Worm (Caenorhabditis elegans): ENCODE results near the gene klp-13.

The klp-13 gene

DNA sequence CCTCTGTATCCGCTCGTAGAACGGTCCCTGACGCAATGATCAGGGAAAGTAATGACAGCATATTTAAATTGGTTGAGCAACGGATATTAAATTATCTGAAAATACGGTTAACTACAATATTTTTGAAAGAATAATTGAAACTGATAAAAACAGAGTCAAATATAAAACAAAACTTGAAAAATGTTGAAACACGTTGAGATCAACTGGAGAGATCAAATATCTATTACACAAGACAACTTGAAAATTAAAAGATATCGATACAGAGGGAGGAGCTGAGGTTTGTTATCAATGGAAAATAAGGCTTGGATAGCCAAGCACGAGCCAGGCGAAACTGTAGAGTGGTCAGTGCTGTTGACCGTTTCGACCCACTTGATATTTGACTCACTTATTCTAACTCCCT lies 25.8 kb downstream of the klp-13 start, which contains the start of gene C09B8.3:
Gene C09B8.3, minus strand, starts transcription at position 101 of the 400 bp plus-strand sequence.
- no peak for TF ChIP-seq med-1 (GFP tag; optimal IDR thresholded peaks at IDR 0.05; ENCODE audit: insufficient read depth)
- no peak for TF ChIP-seq tab-1 (GFP tag; IDR thresholded peaks at IDR 0.05)
- TF ChIP-seq T22C8.4 (GFP tag; IDR thresholded peaks at IDR 0.05) = no peak
- no peak for TF ChIP-seq flt-1 (GFP tag; IDR thresholded peaks at IDR 0.05)
- TF ChIP-seq ztf-29 (GFP tag; IDR thresholded peaks at IDR 0.05) = no peak
- no peak for TF ChIP-seq cog-1 (tag; optimal IDR thresholded peaks at IDR 0.05)
- TF ChIP-seq ref-1 (GFP tag; conservative IDR thresholded peaks at IDR 0.05) = no peak

DNA sequence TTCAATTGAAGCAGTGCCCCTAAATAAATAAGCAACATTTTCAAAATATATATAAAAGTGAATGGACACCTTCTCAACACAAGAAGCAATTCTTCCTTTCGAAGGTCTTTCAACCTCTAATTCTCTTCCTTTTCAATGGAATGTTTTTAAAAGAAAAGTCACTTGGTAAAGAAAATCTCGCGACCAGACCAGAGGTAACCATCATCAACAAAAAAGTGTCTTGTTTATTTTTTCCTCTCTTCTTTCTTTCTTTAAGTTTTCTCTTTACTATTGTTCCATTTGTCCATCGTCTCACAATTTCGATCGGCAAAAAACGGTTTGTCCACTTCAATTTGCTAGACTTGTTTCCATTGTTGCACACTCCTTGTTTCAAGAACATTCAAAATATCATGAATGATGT lies 30.3 kb downstream of the klp-13 start, which contains the start of gene C09B8.8:
Gene C09B8.8, plus strand, starts transcription at position 397 of the 400 bp plus-strand sequence.
- TF ChIP-seq klf-2 (GFP tag; conservative IDR thresholded peaks at IDR 0.05) = no peak
- no peak for TF ChIP-seq cog-1 (tag; optimal IDR thresholded peaks at IDR 0.05)
- no peak for TF ChIP-seq med-1 (GFP tag; optimal IDR thresholded peaks at IDR 0.05; ENCODE audit: insufficient read depth)
- no peak for TF ChIP-seq ztf-29 (GFP tag; IDR thresholded peaks at IDR 0.05)
- TF ChIP-seq ref-1 (GFP tag; conservative IDR thresholded peaks at IDR 0.05) = no peak
- TF ChIP-seq T22C8.4 (GFP tag; IDR thresholded peaks at IDR 0.05) = no peak
- no peak for TF ChIP-seq tab-1 (GFP tag; IDR thresholded peaks at IDR 0.05)
- no peak for TF ChIP-seq flt-1 (GFP tag; IDR thresholded peaks at IDR 0.05)
- TF ChIP-seq ztf-23 (GFP tag; IDR thresholded peaks at IDR 0.05) = no peak

DNA sequence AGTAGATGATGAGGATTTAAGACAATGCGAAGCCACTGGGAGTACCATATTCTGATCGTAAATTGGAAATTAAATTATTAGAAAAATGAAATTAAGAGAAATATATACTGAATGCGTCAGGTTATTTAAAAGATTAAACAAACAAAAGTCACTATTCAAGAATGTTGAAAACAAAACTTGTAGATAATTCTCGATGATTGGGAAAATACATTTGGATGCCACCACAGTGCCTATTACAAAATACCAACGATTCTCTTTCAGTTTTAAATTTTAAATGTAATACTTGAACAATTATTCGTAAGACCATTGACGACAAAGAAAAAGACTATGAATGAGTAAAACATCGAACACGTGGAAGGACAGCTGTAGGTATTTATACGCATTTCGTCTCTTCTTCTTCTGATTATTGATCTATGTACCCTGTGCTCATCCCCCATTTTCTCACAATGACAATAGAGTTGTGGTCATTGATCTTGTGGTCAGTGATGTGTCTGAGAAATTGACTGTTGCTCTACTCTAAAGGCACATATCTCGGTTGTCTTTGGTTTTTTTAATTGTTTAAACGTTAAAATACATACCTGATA lies 35.2 kb downstream of the klp-13 start, which contains the start of gene C09B8.4:
Gene C09B8.4, minus strand, starts transcription at position 51 of the 584 bp plus-strand sequence.
- TF ChIP-seq ref-1 (GFP tag; conservative IDR thresholded peaks at IDR 0.05) = no peak
- no peak for TF ChIP-seq klf-2 (GFP tag; conservative IDR thresholded peaks at IDR 0.05)
- TF ChIP-seq flt-1 (GFP tag; IDR thresholded peaks at IDR 0.05) = no peak
- TF ChIP-seq med-1 (GFP tag; optimal IDR thresholded peaks at IDR 0.05; ENCODE audit: insufficient read depth) = no peak
- no peak for TF ChIP-seq ztf-23 (GFP tag; IDR thresholded peaks at IDR 0.05)

DNA sequence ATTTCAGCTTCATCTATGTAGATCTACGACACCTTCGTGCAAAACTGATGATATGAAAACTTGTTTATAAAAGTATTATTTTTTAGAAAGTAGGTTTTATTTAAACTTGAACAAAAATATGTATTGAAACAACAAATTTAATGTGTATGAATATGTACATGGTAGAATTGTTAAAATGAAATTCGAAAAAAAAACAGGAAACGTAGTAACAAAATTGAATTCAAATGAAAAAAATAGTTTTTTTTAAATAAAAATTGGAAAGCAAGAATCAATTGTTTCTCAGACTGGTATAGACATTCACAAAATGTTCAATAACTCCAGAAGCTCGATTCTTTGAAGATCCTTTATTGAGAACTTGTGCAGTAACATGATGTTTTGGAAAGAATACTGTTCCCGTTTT lies 36.0 kb downstream of the klp-13 start:
- TF ChIP-seq tab-1 (GFP tag; IDR thresholded peaks at IDR 0.05) (no peak), ref-1 (GFP tag; conservative IDR thresholded peaks at IDR 0.05) (no peak), flt-1 (GFP tag; IDR thresholded peaks at IDR 0.05) (no peak)

DNA sequence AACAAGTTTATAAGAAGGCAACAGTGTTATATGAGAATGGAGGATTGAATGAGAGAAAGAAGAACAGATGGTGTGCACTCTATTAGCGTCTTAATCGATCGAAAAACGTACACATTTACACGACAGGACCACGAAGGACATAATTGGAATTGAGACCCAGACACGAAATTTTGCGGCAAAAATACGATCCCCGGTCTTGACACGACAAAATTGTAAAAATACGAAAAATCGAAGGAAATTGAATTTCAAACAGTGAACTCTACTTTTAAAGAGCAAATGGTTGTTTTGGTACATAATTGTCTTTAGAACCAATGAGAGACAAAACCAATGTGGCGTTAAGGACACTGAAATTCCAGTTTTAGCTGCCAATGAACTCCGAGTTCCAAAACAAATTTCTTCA lies 37.7 kb downstream of the klp-13 start, which contains the start of gene lelo-3:
Gene lelo-3, minus strand, starts transcription at position 101 of the 400 bp plus-strand sequence.
- TF ChIP-seq ztf-23 (GFP tag; IDR thresholded peaks at IDR 0.05) = no peak
- no peak for TF ChIP-seq ztf-29 (GFP tag; IDR thresholded peaks at IDR 0.05)
- TF ChIP-seq ref-1 (GFP tag; conservative IDR thresholded peaks at IDR 0.05) = no peak
- no peak for TF ChIP-seq cog-1 (tag; optimal IDR thresholded peaks at IDR 0.05)
- no peak for TF ChIP-seq flt-1 (GFP tag; IDR thresholded peaks at IDR 0.05)
- TF ChIP-seq med-1 (GFP tag; optimal IDR thresholded peaks at IDR 0.05; ENCODE audit: insufficient read depth) = no peak
- no peak for TF ChIP-seq tab-1 (GFP tag; IDR thresholded peaks at IDR 0.05)
- TF ChIP-seq klf-2 (GFP tag; conservative IDR thresholded peaks at IDR 0.05) = no peak
- no peak for TF ChIP-seq T22C8.4 (GFP tag; IDR thresholded peaks at IDR 0.05)

DNA sequence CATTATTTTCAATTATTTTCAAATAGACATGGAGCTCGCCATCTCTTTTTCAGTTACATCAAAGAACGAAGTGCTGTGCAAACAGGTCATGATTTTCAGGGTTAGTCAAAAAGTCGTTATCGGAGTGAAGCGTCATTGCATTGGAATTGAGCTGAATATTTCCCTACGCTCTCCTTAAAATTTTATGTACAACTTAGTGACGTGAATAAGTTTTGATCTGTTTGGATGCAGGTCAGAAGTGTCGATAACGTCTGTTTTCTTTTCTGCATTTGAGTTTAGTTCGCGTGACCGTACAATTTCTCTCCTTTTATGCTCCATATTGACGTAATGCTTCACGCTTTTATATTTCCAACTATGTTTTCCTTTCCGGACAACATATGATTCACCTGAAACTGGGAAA lies 40.2 kb downstream of the klp-13 start:
- no peak for TF ChIP-seq klf-2 (GFP tag; conservative IDR thresholded peaks at IDR 0.05)

DNA sequence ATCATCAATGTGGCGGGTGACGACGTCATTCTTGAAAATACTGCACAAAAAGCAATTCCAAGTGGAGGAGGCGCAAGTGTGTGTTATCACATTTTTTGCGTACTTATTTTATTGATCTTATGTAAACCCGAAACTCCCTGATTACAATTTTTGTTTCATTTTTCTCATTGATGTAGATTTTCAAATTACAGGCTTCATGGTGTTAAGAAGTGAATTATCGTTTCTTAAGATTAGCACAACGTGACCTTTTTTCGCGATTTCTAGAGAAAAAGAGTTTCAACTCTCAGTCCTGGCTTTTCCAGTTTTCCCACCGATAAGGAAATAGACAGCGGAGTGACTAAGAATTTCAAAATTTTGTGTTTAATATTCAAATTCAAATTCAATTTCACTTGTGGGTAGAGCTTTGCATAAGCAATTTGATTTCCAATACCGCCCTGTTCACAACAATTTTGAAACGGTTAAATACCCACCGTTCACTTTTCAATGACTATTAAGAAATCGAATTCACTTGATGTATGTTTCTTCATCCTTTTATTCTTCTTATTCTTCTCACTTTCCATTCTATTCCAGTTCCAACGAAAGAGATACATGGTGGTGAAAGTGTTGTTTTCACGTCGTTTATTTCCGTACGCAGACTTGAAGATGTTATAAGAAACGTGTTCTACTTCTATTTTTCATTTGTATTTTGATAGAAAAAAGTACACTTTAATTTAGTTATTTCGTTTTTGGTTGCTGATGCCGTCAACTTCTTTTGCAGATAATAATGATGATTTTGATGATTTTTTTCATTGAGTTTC lies 42.1 kb downstream of the klp-13 start:
- no peak for TF ChIP-seq ztf-29 (GFP tag; IDR thresholded peaks at IDR 0.05)
- no peak for TF ChIP-seq tab-1 (GFP tag; IDR thresholded peaks at IDR 0.05)
- no peak for TF ChIP-seq cog-1 (tag; optimal IDR thresholded peaks at IDR 0.05)
- no peak for TF ChIP-seq flt-1 (GFP tag; IDR thresholded peaks at IDR 0.05)
- TF ChIP-seq ref-1 (GFP tag; conservative IDR thresholded peaks at IDR 0.05) = no peak
- no peak for TF ChIP-seq med-1 (GFP tag; optimal IDR thresholded peaks at IDR 0.05; ENCODE audit: insufficient read depth)
- no peak for TF ChIP-seq klf-2 (GFP tag; conservative IDR thresholded peaks at IDR 0.05)
- TF ChIP-seq T22C8.4 (GFP tag; IDR thresholded peaks at IDR 0.05) = no peak
- TF ChIP-seq ztf-23 (GFP tag; IDR thresholded peaks at IDR 0.05) = no peak

DNA sequence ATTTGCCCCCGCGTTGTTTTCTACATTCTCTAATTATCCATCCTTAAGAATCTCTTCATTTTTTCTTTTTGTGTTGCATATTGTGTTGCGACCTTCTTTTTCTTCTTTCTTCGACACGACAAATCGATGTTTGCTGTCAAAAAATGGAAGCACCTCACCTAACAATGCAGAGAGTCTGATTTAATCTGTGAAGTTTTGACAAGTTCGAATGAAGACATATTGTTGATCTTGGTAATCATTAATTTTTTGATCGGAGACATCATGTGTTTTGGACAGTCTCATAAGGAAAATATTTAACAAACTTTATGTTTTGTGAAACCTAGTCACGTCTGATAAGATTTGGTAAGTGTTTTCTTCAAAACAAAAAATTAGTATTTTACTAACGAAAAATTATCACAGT lies 44.3 kb downstream of the klp-13 start:
- TF ChIP-seq ztf-23 (GFP tag; IDR thresholded peaks at IDR 0.05) = no peak
- no peak for TF ChIP-seq med-1 (GFP tag; optimal IDR thresholded peaks at IDR 0.05; ENCODE audit: insufficient read depth)
- TF ChIP-seq ref-1 (GFP tag; conservative IDR thresholded peaks at IDR 0.05) = no peak
- no peak for TF ChIP-seq T22C8.4 (GFP tag; IDR thresholded peaks at IDR 0.05)
- no peak for TF ChIP-seq flt-1 (GFP tag; IDR thresholded peaks at IDR 0.05)
- TF ChIP-seq tab-1 (GFP tag; IDR thresholded peaks at IDR 0.05) = no peak
- TF ChIP-seq cog-1 (tag; optimal IDR thresholded peaks at IDR 0.05) = no peak
- TF ChIP-seq ztf-29 (GFP tag; IDR thresholded peaks at IDR 0.05) = no peak
- TF ChIP-seq klf-2 (GFP tag; conservative IDR thresholded peaks at IDR 0.05) = no peak

DNA sequence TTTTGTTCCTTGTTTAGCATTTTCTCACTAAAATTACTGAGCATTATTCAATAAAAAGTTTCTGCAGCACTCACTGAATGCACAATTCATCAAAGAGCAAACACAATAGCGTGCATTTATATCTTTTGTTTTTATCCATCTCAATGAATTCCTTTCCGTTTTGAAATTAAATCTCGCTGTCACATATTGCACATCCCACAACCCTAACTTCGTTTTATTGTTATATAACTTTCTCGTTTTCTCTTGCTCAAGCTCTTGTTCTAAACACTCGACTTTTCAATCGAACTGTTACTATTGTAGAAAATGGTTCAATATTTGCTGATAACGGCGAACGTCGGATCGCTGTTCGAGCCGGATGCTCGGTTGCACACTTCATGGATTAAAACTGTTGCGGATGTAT lies 46.4 kb downstream of the klp-13 start, which contains the start of gene ipp-5:
Gene ipp-5, plus strand, starts transcription at position 301 of the 400 bp plus-strand sequence.
- TF ChIP-seq klf-2 (GFP tag; conservative IDR thresholded peaks at IDR 0.05) (no peak), T22C8.4 (GFP tag; IDR thresholded peaks at IDR 0.05) (no peak), cog-1 (tag; optimal IDR thresholded peaks at IDR 0.05) (no peak), tab-1 (GFP tag; IDR thresholded peaks at IDR 0.05) (no peak), ztf-23 (GFP tag; IDR thresholded peaks at IDR 0.05) (no peak), ztf-29 (GFP tag; IDR thresholded peaks at IDR 0.05) (no peak), flt-1 (GFP tag; IDR thresholded peaks at IDR 0.05) (no peak), med-1 (GFP tag; optimal IDR thresholded peaks at IDR 0.05; ENCODE audit: insufficient read depth) (no peak), ref-1 (GFP tag; conservative IDR thresholded peaks at IDR 0.05) (no peak)

DNA sequence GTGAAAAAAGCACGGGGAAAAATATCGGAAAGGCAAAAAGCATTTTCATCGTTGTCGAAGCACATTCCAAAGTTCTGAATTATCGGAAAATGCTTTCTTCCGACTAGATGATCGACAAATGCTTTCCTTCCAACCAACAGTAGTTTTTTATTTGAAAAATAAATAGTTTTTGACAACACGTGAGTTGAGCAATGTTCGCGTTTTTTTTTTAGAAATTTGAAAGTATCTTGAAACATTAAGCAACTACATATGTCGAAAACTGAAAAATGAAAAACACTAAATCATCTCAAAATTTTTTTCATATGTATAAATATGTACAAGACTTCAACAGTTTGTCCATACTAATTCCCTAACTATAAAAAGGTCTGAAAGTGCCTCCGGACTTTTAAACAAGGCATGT lies 54.8 kb downstream of the klp-13 start, which contains the start of gene hsp-25:
Gene hsp-25, minus strand, starts transcription at position 101 of the 400 bp plus-strand sequence.
- TF ChIP-seq klf-2 (GFP tag; conservative IDR thresholded peaks at IDR 0.05) (no peak), flt-1 (GFP tag; IDR thresholded peaks at IDR 0.05) (no peak), tab-1 (GFP tag; IDR thresholded peaks at IDR 0.05) (no peak), cog-1 (tag; optimal IDR thresholded peaks at IDR 0.05) (no peak), med-1 (GFP tag; optimal IDR thresholded peaks at IDR 0.05; ENCODE audit: insufficient read depth) (no peak)

Data from whole organism, midembryonic.